Fruit fly (Drosophila melanogaster): ENCODE results near the gene CG18599.

The CG18599 gene

dm6 chr3R:18274328-18275098 lies 6.9 kb downstream of the CG18599 start, which contains the start of the genes Vps39 and eIF1A (continued):
- TF ChIP-seq CG9932 (GFP tag; IDR thresholded peaks at IDR 0.05) (peak; percentile 68), YL-1 (GFP tag; optimal IDR thresholded peaks at IDR 0.05) (peak; percentile 48), CG13424 (tag; optimal IDR thresholded peaks at IDR 0.05) (peak; percentile 36), nau (GFP tag; optimal IDR thresholded peaks at IDR 0.05) (no peak), Ets97D (GFP tag; optimal IDR thresholded peaks at IDR 0.05) (peak; percentile 70), stwl (tag; optimal IDR thresholded peaks at IDR 0.05) (peak; percentile 60), lab (GFP tag; optimal IDR thresholded peaks at IDR 0.05) (no peak), CG18011 (GFP tag; optimal IDR thresholded peaks at IDR 0.05) (no peak), sna (GFP tag; IDR thresholded peaks at IDR 0.05; ENCODE audit: partially characterized antibody) (peak; percentile 94), pan (optimal IDR thresholded peaks at IDR 0.05) (no peak), pan (GFP tag; optimal IDR thresholded peaks at IDR 0.05 in 1 of 2, IDR thresholded peaks at IDR 0.05 in 1 of 2) (no peak), CG7987 (GFP tag; optimal IDR thresholded peaks at IDR 0.05) (no peak), Vsx1 (GFP tag; optimal IDR thresholded peaks at IDR 0.05) (no peak), CG30403 (GFP tag; optimal IDR thresholded peaks at IDR 0.05) (peak; percentile 67), ssp (GFP tag; IDR thresholded peaks at IDR 0.05) (peak; percentile 47), Lhr (GFP tag; optimal IDR thresholded peaks at IDR 0.05) (peak; percentile 67), az2 (GFP tag; optimal IDR thresholded peaks at IDR 0.05) (peak; percentile 10), Spps (tag; optimal IDR thresholded peaks at IDR 0.05) (peak; percentile 31), GATAe (GFP tag; conservative IDR thresholded peaks at IDR 0.05) (no peak), wdn (GFP tag; IDR thresholded peaks at IDR 0.05) (peak; percentile 19; the same call in 1 of the 2 replicates), chif (GFP tag; optimal IDR thresholded peaks at IDR 0.05) (peak in 1 of 2 experiments; percentile 23), ewg (GFP tag; optimal IDR thresholded peaks at IDR 0.05) (peak; percentile 26), Fer1 (GFP tag; optimal IDR thresholded peaks at IDR 0.05) (no peak), ATbp (GFP tag; optimal IDR thresholded peaks at IDR 0.05) (no peak), Fer3 (tag; optimal IDR thresholded peaks at IDR 0.05) (no peak), so (GFP tag; IDR thresholded peaks at IDR 0.05) (0 out of 3 replicates have a peak, but pooled peaks have one; percentile 14), CG33557 (GFP tag; optimal IDR thresholded peaks at IDR 0.05) (no peak), Atf-2 (GFP tag; optimal IDR thresholded peaks at IDR 0.05) (no peak), cas (GFP tag; IDR thresholded peaks at IDR 0.05) (no peak), PHDP (tag; optimal IDR thresholded peaks at IDR 0.05) (peak; percentile 39), Adf1 (GFP tag; IDR thresholded peaks at IDR 0.05) (no peak), Hr51 (GFP tag; optimal IDR thresholded peaks at IDR 0.05) (peak in 1 of 2 experiments; percentile 33), otp (GFP tag; IDR thresholded peaks at IDR 0.05) (0 out of 3 replicates have a peak, but pooled peaks have one; percentile 9), HHEX (GFP tag; optimal IDR thresholded peaks at IDR 0.05) (no peak), Chrac-16 (GFP tag; optimal IDR thresholded peaks at IDR 0.05) (peak; percentile 44), Xrp1 (GFP tag; IDR thresholded peaks at IDR 0.05) (peak; percentile 40; the same call in 1 of the 2 replicates), Bgb (GFP tag; IDR thresholded peaks at IDR 0.05; ENCODE audit: partially characterized antibody) (peak; percentile 86), CG3281 (GFP tag; optimal IDR thresholded peaks at IDR 0.05) (no peak), Sin3A (optimal IDR thresholded peaks at IDR 0.05) (peak; percentile 80), CG3838 (GFP tag; optimal IDR thresholded peaks at IDR 0.05) (peak; percentile 2), danr (GFP tag; IDR thresholded peaks at IDR 0.05) (no peak), Hr78 (GFP tag; optimal IDR thresholded peaks at IDR 0.05) (no peak), Ada2b (GFP tag; IDR thresholded peaks at IDR 0.05) (no peak), Optix (GFP tag; IDR thresholded peaks at IDR 0.05) (no peak), NfI (GFP tag; optimal IDR thresholded peaks at IDR 0.05) (peak; percentile 16), CG7556 (GFP tag; optimal IDR thresholded peaks at IDR 0.05) (peak; percentile 36), CG7357 (GFP tag; IDR thresholded peaks at IDR 0.05) (no peak), NFAT (GFP tag; IDR thresholded peaks at IDR 0.05) (no peak), NK7.1 (GFP tag; optimal IDR thresholded peaks at IDR 0.05) (no peak)

Measured in whole organism, embryonic.